Worm (Caenorhabditis elegans): ENCODE results near the gene Y61A9LA.4.

DNA sequence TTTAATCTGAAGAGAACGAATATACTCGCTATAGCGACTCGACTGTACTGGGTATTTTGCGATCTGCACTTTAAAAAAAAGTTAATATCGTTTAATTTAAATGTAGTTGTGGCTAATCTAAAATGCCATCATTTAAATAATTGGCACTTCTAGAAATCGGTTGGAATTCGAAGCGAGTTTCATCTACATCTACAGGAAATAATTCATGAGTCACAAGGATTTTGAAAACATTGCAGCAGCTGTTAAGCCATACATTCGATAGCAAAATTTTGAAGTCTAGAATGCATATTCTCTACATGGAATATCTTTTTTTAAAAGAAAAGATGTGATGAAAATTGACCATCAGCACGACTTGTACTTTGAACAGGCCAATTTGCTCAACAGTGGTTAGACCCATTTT lies 20.1 kb downstream of the Y61A9LA.4 start:
- TF ChIP-seq dao-5 (tag; optimal IDR thresholded peaks at IDR 0.05) = no peak
- TF ChIP-seq him-1 (tag; optimal IDR thresholded peaks at IDR 0.05) = no peak
